Worm (Caenorhabditis elegans): ENCODE measurements around the gene ins-4.

The ins-4 gene

ce11 chrII:5996066-5996465 lies at the start of gene ins-4:
ins-4 (plus strand) TSS chrII:5996366.
- no peak for TF ChIP-seq hnd-1 (tag; optimal IDR thresholded peaks at IDR 0.05)
- no peak for TF ChIP-seq tbx-37 (GFP tag; conservative IDR thresholded peaks at IDR 0.05)
- no peak for TF ChIP-seq B0310.2 (tag; optimal IDR thresholded peaks at IDR 0.05)
- no peak for TF ChIP-seq tbx-11 (GFP tag; IDR thresholded peaks at IDR 0.05)
- no peak for TF ChIP-seq scrt-1 (GFP tag; IDR thresholded peaks at IDR 0.05)
- no peak for TF ChIP-seq ama-1 (optimal IDR thresholded peaks at IDR 0.05)
- no peak for TF ChIP-seq flt-1 (GFP tag; IDR thresholded peaks at IDR 0.05)
- no peak for TF ChIP-seq hmg-4 (GFP tag; optimal IDR thresholded peaks at IDR 0.05)
- no peak for TF ChIP-seq sea-1 (GFP tag; conservative IDR thresholded peaks at IDR 0.05)
- TF ChIP-seq tra-4 (tag; optimal IDR thresholded peaks at IDR 0.05): no peak

ce11 chrII:5946438-5946837 lies 49.7 kb upstream of the ins-4 start:
- TF ChIP-seq ama-1 (optimal IDR thresholded peaks at IDR 0.05) (no peak), F13C5.2 (tag; optimal IDR thresholded peaks at IDR 0.05) (no peak), scrt-1 (GFP tag; IDR thresholded peaks at IDR 0.05) (no peak), hnd-1 (tag; optimal IDR thresholded peaks at IDR 0.05) (no peak), tbx-11 (GFP tag; IDR thresholded peaks at IDR 0.05) (no peak), hmbx-1 (tag; optimal IDR thresholded peaks at IDR 0.05) (no peak), tra-4 (tag; optimal IDR thresholded peaks at IDR 0.05) (no peak), pes-1 (GFP tag; IDR thresholded peaks at IDR 0.05) (no peak), flt-1 (GFP tag; IDR thresholded peaks at IDR 0.05) (no peak), ceh-36 (tag; optimal IDR thresholded peaks at IDR 0.05) (no peak), ets-7 (tag; optimal IDR thresholded peaks at IDR 0.05) (no peak), hmg-4 (GFP tag; optimal IDR thresholded peaks at IDR 0.05) (no peak), aly-1 (tag; optimal IDR thresholded peaks at IDR 0.05) (no peak), B0310.2 (tag; optimal IDR thresholded peaks at IDR 0.05) (no peak), tbx-37 (GFP tag; conservative IDR thresholded peaks at IDR 0.05) (no peak), sea-1 (GFP tag; conservative IDR thresholded peaks at IDR 0.05) (no peak), ceh-13 (GFP tag; optimal IDR thresholded peaks at IDR 0.05) (no peak)

ce11 chrII:5948681-5949080 lies 47.5 kb upstream of the ins-4 start:
- TF ChIP-seq ceh-13 (GFP tag; optimal IDR thresholded peaks at IDR 0.05): no peak
- no peak for TF ChIP-seq F13C5.2 (tag; optimal IDR thresholded peaks at IDR 0.05)
- TF ChIP-seq B0310.2 (tag; optimal IDR thresholded peaks at IDR 0.05): no peak

DNA sequence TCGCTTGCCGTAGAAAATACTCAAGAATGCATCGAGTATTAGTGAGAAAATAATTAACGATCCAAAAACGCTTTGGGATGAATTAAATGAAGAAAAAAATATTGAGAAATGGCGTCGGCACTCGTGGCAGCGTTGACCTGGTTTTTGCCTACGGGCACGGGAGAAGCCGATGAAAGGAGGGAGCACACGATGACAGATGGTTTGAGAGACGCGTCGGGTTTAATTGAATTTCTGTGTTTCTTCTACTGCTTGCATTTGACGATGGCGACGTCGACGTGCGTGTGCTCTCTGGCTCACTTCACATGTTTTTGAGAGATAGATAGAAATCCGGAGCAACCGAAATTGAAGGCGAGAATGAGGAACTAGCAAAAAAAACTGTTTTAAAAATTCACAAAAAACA lies 45.5 kb upstream of the ins-4 start:
- TF ChIP-seq B0310.2 (tag; optimal IDR thresholded peaks at IDR 0.05): no peak
- TF ChIP-seq F13C5.2 (tag; optimal IDR thresholded peaks at IDR 0.05): no peak
- no peak for TF ChIP-seq flt-1 (GFP tag; IDR thresholded peaks at IDR 0.05)
- no peak for TF ChIP-seq hnd-1 (tag; optimal IDR thresholded peaks at IDR 0.05)
- no peak for TF ChIP-seq hmbx-1 (tag; optimal IDR thresholded peaks at IDR 0.05)
- no peak for TF ChIP-seq tbx-11 (GFP tag; IDR thresholded peaks at IDR 0.05)
- no peak for TF ChIP-seq scrt-1 (GFP tag; IDR thresholded peaks at IDR 0.05)
- no peak for TF ChIP-seq hmg-4 (GFP tag; optimal IDR thresholded peaks at IDR 0.05)
- TF ChIP-seq pes-1 (GFP tag; IDR thresholded peaks at IDR 0.05): no peak
- no peak for TF ChIP-seq ceh-13 (GFP tag; optimal IDR thresholded peaks at IDR 0.05)

- TF ChIP-seq tra-4 (tag; optimal IDR thresholded peaks at IDR 0.05) (no peak), flt-1 (GFP tag; IDR thresholded peaks at IDR 0.05) (no peak), hnd-1 (tag; optimal IDR thresholded peaks at IDR 0.05) (no peak), ets-7 (tag; optimal IDR thresholded peaks at IDR 0.05) (no peak), B0310.2 (tag; optimal IDR thresholded peaks at IDR 0.05) (no peak), F13C5.2 (tag; optimal IDR thresholded peaks at IDR 0.05) (no peak), hmg-4 (GFP tag; optimal IDR thresholded peaks at IDR 0.05) (no peak), tbx-37 (GFP tag; conservative IDR thresholded peaks at IDR 0.05) (no peak), sea-1 (GFP tag; conservative IDR thresholded peaks at IDR 0.05) (no peak)
Measured at ce11 chrII:5951745-5952144, 44.4 kb upstream of the ins-4 start.

DNA sequence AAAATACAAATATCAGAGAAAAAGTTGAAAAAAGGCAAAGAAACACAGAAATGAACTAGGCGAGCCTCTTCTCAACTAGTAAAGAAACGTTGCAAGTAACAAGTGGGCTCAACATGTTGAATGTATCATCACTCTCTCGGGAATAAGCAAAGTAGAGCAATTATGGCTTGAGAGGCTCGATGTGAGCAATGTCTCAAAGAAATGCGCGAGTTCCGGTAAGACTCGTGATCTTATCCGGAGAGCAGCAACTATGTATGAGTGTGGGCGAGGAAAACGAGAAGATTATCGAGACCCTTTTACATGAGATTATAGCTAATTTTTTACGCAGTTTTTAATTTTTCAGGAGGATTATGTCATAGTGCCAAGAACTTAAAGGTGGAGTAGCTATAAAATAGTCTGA lies 44.0 kb upstream of the ins-4 start:
- TF ChIP-seq F13C5.2 (tag; optimal IDR thresholded peaks at IDR 0.05) (no peak), flt-1 (GFP tag; IDR thresholded peaks at IDR 0.05) (no peak), ceh-36 (tag; optimal IDR thresholded peaks at IDR 0.05) (no peak), ets-7 (tag; optimal IDR thresholded peaks at IDR 0.05) (no peak), aly-1 (tag; optimal IDR thresholded peaks at IDR 0.05) (no peak), B0310.2 (tag; optimal IDR thresholded peaks at IDR 0.05) (no peak), hmbx-1 (tag; optimal IDR thresholded peaks at IDR 0.05) (no peak), ceh-13 (GFP tag; optimal IDR thresholded peaks at IDR 0.05) (no peak), sea-1 (GFP tag; conservative IDR thresholded peaks at IDR 0.05) (no peak), ama-1 (optimal IDR thresholded peaks at IDR 0.05) (no peak), pes-1 (GFP tag; IDR thresholded peaks at IDR 0.05) (no peak), tbx-11 (GFP tag; IDR thresholded peaks at IDR 0.05) (no peak), scrt-1 (GFP tag; IDR thresholded peaks at IDR 0.05) (no peak), hmg-4 (GFP tag; optimal IDR thresholded peaks at IDR 0.05) (no peak)

DNA sequence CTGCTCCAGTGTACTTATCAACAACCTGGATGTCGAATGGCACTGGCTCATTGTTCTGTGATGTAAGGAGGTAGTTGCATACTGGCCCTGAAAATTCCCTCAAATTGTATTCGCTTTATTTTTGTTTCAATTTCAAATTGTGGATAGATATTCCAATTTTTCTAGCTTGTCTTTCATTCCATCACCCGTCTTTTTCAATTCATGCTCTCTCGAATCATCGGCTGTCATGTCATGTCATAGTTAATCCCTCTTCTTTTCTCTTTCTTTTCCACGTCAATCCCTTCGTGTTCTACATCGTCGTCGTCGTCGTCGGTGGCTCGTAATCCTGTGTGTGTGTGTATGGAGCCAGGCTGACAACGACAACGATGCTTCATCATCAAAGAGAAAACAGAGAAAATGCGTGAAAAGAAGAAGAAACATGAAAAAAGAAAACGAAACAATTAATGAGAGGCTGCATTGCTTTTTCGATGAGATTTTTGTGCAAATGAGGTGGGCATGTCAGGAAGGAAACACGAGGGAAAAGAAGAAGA lies 40.5 kb upstream of the ins-4 start:
- TF ChIP-seq hnd-1 (tag; optimal IDR thresholded peaks at IDR 0.05) (no peak), scrt-1 (GFP tag; IDR thresholded peaks at IDR 0.05) (no peak), ceh-36 (tag; optimal IDR thresholded peaks at IDR 0.05) (peak; percentile 19)

ce11 chrII:5956583-5956982 lies 39.6 kb upstream of the ins-4 start, which contains the start of gene casy-1:
casy-1 (minus strand) TSS chrII:5956683.
- TF ChIP-seq ceh-36 (tag; optimal IDR thresholded peaks at IDR 0.05): no peak
- TF ChIP-seq flt-1 (GFP tag; IDR thresholded peaks at IDR 0.05): no peak
- no peak for TF ChIP-seq F13C5.2 (tag; optimal IDR thresholded peaks at IDR 0.05)
- TF ChIP-seq hnd-1 (tag; optimal IDR thresholded peaks at IDR 0.05): no peak
- no peak for TF ChIP-seq tbx-11 (GFP tag; IDR thresholded peaks at IDR 0.05)
- no peak for TF ChIP-seq pes-1 (GFP tag; IDR thresholded peaks at IDR 0.05)
- TF ChIP-seq hmbx-1 (tag; optimal IDR thresholded peaks at IDR 0.05): no peak
- TF ChIP-seq B0310.2 (tag; optimal IDR thresholded peaks at IDR 0.05): no peak

All from whole organism, early embryonic.